Fruit fly (Drosophila melanogaster): Measurements from ENCODE around the gene bowl.
A peak's percentile ranks its signal among the peaks of the same experiment; 100 is the strongest.

DNA sequence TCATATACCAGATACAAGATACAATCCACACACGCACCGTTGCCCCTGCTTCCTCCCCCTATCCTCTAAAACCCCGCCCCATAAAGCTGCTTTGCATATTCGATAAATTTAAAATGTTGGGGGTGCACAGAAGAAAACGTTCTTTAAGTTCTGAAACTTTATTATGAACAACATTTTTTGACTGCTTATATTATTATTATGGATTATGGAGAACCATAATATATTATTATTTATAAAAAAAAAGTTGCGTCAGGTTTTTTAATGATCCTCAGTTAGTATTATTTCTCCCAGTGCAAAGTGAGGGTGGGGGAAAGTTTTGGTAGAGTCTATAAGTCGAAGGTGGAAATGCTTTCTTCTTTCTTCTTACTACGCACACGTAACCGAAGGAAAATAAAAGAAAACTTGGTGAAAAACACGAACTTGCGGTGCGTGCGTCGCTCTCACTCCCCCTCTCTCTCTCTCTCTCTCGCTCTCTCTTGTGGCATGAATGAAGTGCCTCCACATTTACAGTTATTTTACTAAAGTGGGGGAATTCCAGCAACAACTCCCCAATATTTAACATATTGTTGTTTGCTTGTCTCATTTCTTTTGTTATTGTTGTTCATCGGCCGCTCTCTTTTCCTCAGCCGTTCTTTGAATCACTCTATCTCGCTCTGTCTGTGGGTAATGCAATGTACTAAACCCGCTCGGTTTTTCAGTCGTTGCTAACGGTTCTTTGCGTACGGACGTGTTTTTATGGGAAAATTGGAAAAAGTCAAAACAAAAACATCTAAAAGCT lies 18.0 kb downstream of the bowl start:
- TF ChIP-seq Hr51 (GFP tag; optimal IDR thresholded peaks at IDR 0.05), result peak in 1 of 2 experiments; percentile 82
- no peak for TF ChIP-seq Dfd (GFP tag; optimal IDR thresholded peaks at IDR 0.05)
- no peak for TF ChIP-seq Hr39 (optimal IDR thresholded peaks at IDR 0.05)
- peak; percentile 81 for TF ChIP-seq chm (GFP tag; IDR thresholded peaks at IDR 0.05)
- TF ChIP-seq jing (GFP tag; optimal IDR thresholded peaks at IDR 0.05), result peak; percentile 24
- no peak for TF ChIP-seq maf-S (GFP tag; optimal IDR thresholded peaks at IDR 0.05)
- TF ChIP-seq ind (GFP tag; optimal IDR thresholded peaks at IDR 0.05), result peak; percentile 70
- no peak for TF ChIP-seq ERR (GFP tag; optimal IDR thresholded peaks at IDR 0.05)
- TF ChIP-seq sd (tag; optimal IDR thresholded peaks at IDR 0.05), result peak; percentile 84
- peak in 1 of 2 experiments; percentile 94 for TF ChIP-seq bsh (GFP tag; optimal IDR thresholded peaks at IDR 0.05)

All from whole organism, embryonic.